Fruit fly (Drosophila melanogaster): ENCODE results near the gene CG2310.
A peak's percentile ranks its signal among the peaks of the same experiment; 100 is the strongest.

CG2310 gene

DNA sequence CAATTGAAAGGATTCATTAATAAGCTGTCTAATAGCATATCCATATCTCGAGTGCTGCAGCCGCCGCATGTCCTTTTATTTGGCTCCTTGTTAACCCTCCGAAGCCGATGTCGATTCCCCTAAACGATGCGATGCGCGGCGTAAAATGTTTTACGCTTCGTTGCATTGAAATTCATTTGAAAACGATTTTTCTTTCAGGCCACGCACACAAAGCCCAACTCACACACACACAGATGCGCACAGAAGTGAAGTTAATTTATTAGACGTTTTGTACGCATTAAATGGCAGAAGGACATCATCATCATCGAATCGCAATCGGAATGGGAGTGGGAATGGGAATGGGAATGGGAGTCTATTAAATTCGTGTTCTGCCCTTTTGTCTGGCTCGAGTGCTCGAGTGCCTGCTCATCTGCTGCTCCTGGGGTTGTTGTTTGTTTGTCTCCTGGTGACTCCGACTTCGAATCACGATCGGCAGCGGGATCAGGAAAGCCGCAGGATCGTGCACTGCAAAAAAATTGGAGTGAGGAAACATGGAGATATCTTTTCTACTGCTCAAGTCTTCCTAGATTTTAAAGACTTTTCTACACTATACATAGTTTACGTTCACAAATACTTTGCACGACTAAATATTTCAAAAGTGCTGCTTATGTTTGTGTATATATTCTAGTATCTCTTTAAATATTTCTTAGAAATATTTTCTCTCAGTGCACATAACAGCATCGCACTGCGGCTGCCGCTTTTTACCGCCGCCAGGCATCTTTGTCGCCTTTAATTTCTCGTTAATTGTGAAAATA is 47.8 kb upstream of the CG2310 start (continued):
- TF ChIP-seq D19B (GFP tag; optimal IDR thresholded peaks at IDR 0.05), result no peak
- TF ChIP-seq hth (optimal IDR thresholded peaks at IDR 0.05), result no peak
- no peak for TF ChIP-seq CG14050 (GFP tag; IDR thresholded peaks at IDR 0.05)
- no peak for TF ChIP-seq otp (GFP tag; IDR thresholded peaks at IDR 0.05)
- TF ChIP-seq CG7963 (GFP tag; IDR thresholded peaks at IDR 0.05; ENCODE audit: partially characterized antibody), result no peak
- TF ChIP-seq CG12769 (tag; optimal IDR thresholded peaks at IDR 0.05), result no peak
- TF ChIP-seq usp (GFP tag; optimal IDR thresholded peaks at IDR 0.05), result no peak
- TF ChIP-seq Jarid2 (GFP tag; optimal IDR thresholded peaks at IDR 0.05), result peak; percentile 1
- no peak for TF ChIP-seq Bteb2 (GFP tag; optimal IDR thresholded peaks at IDR 0.05)
- TF ChIP-seq fd96Cb (tag; optimal IDR thresholded peaks at IDR 0.05), result peak; percentile 15
- no peak for TF ChIP-seq ind (GFP tag; optimal IDR thresholded peaks at IDR 0.05)
- TF ChIP-seq sug (tag; optimal IDR thresholded peaks at IDR 0.05), result no peak
- TF ChIP-seq psq (GFP tag; optimal IDR thresholded peaks at IDR 0.05), result no peak
- TF ChIP-seq CG42726 (GFP tag; IDR thresholded peaks at IDR 0.05; ENCODE audit: partially characterized antibody), result no peak
- TF ChIP-seq Fer1 (GFP tag; optimal IDR thresholded peaks at IDR 0.05), result no peak
- no peak for TF ChIP-seq CG5180 (GFP tag; optimal IDR thresholded peaks at IDR 0.05)
- TF ChIP-seq CG4360 (GFP tag; IDR thresholded peaks at IDR 0.05), result no peak
- peak; percentile 16 for TF ChIP-seq grau (tag; optimal IDR thresholded peaks at IDR 0.05)
- TF ChIP-seq CG2116 (GFP tag; optimal IDR thresholded peaks at IDR 0.05), result no peak
- TF ChIP-seq ara (GFP tag; IDR thresholded peaks at IDR 0.05), result 0 out of 2 replicates have a peak, but pooled peaks have one; percentile 41
- no peak for TF ChIP-seq NC2β (GFP tag; optimal IDR thresholded peaks at IDR 0.05)
- peak; percentile 28 for TF ChIP-seq D19A (tag; optimal IDR thresholded peaks at IDR 0.05)
- no peak for TF ChIP-seq lab (GFP tag; optimal IDR thresholded peaks at IDR 0.05)
- no peak for TF ChIP-seq CG10209 (GFP tag; optimal IDR thresholded peaks at IDR 0.05)
- no peak for TF ChIP-seq CG32767 (GFP tag; IDR thresholded peaks at IDR 0.05)
- peak; percentile 39; the same call in 1 of the 2 replicates for TF ChIP-seq CG10959 (GFP tag; IDR thresholded peaks at IDR 0.05)
- TF ChIP-seq Aef1 (GFP tag; IDR thresholded peaks at IDR 0.05), result no peak
- no peak for TF ChIP-seq CkIIα-i1 (GFP tag; IDR thresholded peaks at IDR 0.05)
- TF ChIP-seq CG2889 (GFP tag; IDR thresholded peaks at IDR 0.05), result no peak
- no peak for TF ChIP-seq vfl (GFP tag; optimal IDR thresholded peaks at IDR 0.05)
- no peak for TF ChIP-seq ewg (GFP tag; optimal IDR thresholded peaks at IDR 0.05)
- no peak for TF ChIP-seq CG9609 (GFP tag; optimal IDR thresholded peaks at IDR 0.05)
- no peak for TF ChIP-seq salm (tag; optimal IDR thresholded peaks at IDR 0.05)
- TF ChIP-seq br (optimal IDR thresholded peaks at IDR 0.05), result no peak
- TF ChIP-seq Poxn (GFP tag; IDR thresholded peaks at IDR 0.05), result no peak

DNA sequence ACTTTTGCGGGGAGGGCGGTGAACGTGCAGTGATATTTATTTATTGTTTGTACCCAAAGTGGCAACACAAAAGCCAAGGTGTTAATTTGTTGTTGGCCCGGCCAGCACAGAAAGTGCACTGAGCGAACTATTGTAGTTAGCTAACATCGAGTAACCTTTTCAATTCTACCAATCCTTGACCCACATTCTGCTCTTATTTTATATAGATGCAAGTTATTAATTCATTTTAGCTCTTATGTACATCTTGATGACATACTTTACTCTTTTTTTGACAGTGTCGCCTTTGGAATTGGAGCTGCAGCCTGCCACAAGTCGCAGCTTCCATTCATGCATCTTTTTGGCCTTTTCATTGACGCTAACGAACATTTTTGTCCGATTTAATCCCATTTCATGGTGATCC is 45.1 kb upstream of the CG2310 start:
- TF ChIP-seq Drgx (GFP tag; IDR thresholded peaks at IDR 0.05), result peak; percentile 33; the same call in 1 of the 2 replicates
- no peak for TF ChIP-seq Spps (tag; optimal IDR thresholded peaks at IDR 0.05)
- 0 out of 3 replicates have a peak, but pooled peaks have one; percentile 22 for TF ChIP-seq otp (GFP tag; IDR thresholded peaks at IDR 0.05)

DNA sequence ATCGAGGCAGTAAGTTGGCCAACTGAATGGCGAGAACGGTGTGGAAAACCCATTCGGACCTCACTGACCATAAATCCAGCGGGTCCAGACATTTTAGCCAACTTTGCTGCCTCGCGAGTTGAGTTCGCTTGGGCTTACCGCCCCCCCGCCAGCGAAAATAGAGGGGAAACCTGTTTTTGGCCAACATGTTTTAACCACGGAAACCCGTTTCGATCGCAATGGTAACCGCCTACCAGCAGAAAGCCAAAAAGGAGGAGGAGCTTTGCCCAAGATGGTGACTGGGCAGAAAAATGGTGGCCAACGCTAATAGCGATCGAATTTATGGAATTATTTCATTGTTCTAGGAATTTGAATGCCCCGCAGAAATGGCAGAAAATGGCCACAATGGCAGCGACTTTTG is 33.2 kb upstream of the CG2310 start:
- TF ChIP-seq al (GFP tag; IDR thresholded peaks at IDR 0.05) (no peak), CG14441 (GFP tag; IDR thresholded peaks at IDR 0.05) (no peak), Nf-YB (GFP tag; optimal IDR thresholded peaks at IDR 0.05) (peak; percentile 67), Nf-YC (tag; optimal IDR thresholded peaks at IDR 0.05) (peak; percentile 81)
